Fruit fly (Drosophila melanogaster) S2 (cell line): ENCODE measurements around the gene MED25.

Experiments
- CG8478 ChIP-seq: fragments of >200 bp; optimal IDR thresholded peaks from 2 replicates; lab custom pipeline; 2018
- CTCF ChIP-seq, 2 experiments: fragments of >200 bp; optimal IDR thresholded peaks; 2 replicates each; lab custom pipeline; 2018

MED25 gene

DNA sequence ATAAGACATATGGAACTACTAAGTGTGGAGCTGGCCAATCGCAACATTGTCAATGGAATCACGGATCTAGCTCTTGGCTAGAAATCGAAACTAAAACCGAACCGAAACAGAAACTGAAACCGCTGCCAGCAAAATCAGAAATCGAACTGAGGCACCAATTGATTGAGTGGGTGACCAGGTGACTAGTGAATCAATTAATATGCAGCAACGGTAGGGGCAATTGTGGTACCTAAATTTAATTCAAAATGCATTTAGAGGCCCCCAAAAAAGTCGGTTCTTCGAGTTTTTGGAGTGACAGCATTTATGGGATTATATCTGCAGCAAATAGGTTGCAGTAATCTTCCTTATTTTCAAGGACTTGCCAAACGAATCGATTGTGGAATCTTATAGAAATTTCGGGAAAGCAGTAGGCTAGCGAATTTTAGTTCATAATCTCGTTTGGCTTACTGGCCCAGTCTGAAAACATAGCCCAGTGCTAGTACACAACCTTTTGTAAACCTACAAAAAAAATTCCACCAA lies 4.7 kb downstream of the MED25 start, which contains the start of the genes CG17190 and CG4836:
CG17190 (minus strand) TSS at position 101 of the 519 bp plus-strand sequence.
CG4836 (plus strand) TSS at position 469 of the 519 bp plus-strand sequence.
- no peak for TF ChIP-seq CG8478 (lab: Kevin White, UChicago)
- no peak for TF ChIP-seq CTCF (optimal IDR thresholded peaks at IDR 0.05; lab: Kevin White, UChicago)

DNA sequence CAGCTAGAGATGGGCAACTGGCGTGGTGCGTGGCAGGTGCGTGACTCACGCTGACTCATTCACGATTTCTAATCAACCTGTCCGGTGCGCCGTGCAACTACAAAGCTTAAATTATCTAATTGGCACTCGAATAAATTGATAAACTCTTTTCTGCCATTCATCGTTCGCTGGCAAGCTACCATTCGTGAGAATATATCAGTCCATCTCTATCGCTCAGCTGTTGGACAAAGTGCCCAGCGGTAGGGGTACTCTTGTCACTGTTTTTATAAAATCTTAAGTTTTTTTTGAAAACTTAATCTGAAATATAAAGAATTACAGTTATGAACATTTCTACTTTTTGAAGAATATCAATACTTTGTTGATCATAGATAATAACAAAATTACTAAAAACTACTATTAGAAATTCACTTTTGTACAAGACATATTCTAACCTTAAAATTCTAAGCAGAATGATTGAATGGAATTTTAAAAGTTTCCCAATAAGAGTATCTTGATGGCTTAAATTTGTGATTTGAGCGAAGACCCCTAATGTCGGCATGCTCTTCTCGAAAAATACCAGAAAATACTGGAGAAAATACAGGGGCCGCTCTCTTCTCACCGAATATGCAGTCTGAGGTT lies 12.5 kb downstream of the MED25 start, which contains the start of the genes PIG-L and psidin:
PIG-L (minus strand) TSS at position 187 of the 618 bp plus-strand sequence.
psidin (plus strand) TSS at position 553 of the 618 bp plus-strand sequence.
- no peak for TF ChIP-seq CG8478 (lab: Kevin White, UChicago)
- no peak for TF ChIP-seq CTCF (optimal IDR thresholded peaks at IDR 0.05; lab: Kevin White, UChicago)

dm6 chr3R:20027841-20028240 lies 19.1 kb downstream of the MED25 start, which contains the start of the genes CG4424 and CG4854:
Gene CG4424 (minus strand): TSS chr3R:20028040.
Gene CG4854 (plus strand): TSS chr3R:20028058.
- TF ChIP-seq CG8478 (lab: Kevin White, UChicago) (no peak), CTCF (optimal IDR thresholded peaks at IDR 0.05; lab: Kevin White, UChicago) (no peak)

DNA sequence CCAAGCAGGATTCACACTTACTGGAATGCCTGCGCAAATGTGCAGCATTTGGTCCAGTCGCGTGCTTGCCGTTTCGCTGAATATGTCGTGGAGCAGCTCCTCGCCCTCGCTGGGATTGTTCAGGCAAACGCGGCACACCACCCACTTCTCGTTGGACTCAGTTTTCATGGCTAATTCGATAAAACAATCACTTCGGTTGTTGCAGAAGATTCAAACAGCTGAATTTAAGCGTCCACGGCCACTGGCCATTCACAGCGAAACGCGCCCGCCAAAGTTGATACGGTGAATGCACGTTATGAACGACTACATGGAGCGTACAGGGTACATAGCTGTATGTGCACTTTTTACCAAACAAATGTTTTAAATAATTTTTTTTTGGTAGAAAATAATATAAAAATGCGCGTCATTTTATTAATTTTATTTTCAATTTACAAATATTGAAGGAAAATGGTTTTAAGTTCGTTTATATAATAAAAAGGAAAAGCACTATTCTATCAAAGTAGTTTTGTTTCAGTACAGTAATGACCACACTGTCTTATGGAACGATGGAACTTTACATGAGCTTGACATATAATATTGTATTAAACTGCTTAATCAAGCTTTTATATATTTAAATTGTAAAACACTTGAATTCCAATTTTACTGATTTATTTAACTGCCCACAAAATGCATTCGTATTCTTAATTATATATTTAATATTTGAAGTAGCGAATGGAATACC lies 22.5 kb downstream of the MED25 start, which contains the start of gene trem:
trem (minus strand) TSS at position 267 of the 721 bp plus-strand sequence.
- TF ChIP-seq CTCF (optimal IDR thresholded peaks at IDR 0.05; lab: Kevin White, UChicago): no peak
- no peak for TF ChIP-seq CG8478 (lab: Kevin White, UChicago)

- no peak for TF ChIP-seq CTCF (optimal IDR thresholded peaks at IDR 0.05; lab: Kevin White, UChicago)
- no peak for TF ChIP-seq CG8478 (lab: Kevin White, UChicago)
Observed at dm6 chr3R:20031764-20032079, 23.0 kb downstream of the MED25 start, which contains the start of gene idc. Gene idc (plus strand): TSS chr3R:20031823.

- TF ChIP-seq CG8478 (lab: Kevin White, UChicago) (no peak), CTCF (optimal IDR thresholded peaks at IDR 0.05; lab: Kevin White, UChicago) (no peak)
Observed at dm6 chr3R:20035887-20036286, 27.1 kb downstream of the MED25 start, which contains the start of gene Regnase-1. Gene Regnase-1 (minus strand): TSS chr3R:20036056.

- TF ChIP-seq CTCF (optimal IDR thresholded peaks at IDR 0.05; lab: Kevin White, UChicago): no peak
- no peak for TF ChIP-seq CG8478 (lab: Kevin White, UChicago)
Observed at dm6 chr3R:20042457-20042856, 33.7 kb downstream of the MED25 start, which contains the start of the genes CG33934 and Indy-2. Gene CG33934 (plus strand): TSS chr3R:20042757. Gene Indy-2 (plus strand): TSS chr3R:20042757.

dm6 chr3R:20055809-20056208 lies 47.1 kb downstream of the MED25 start, which contains the start of gene CG17193:
Gene CG17193 (minus strand): TSS chr3R:20056097.
- TF ChIP-seq CG8478 (lab: Kevin White, UChicago): no peak
- no peak for TF ChIP-seq CTCF (optimal IDR thresholded peaks at IDR 0.05; lab: Kevin White, UChicago)

DNA sequence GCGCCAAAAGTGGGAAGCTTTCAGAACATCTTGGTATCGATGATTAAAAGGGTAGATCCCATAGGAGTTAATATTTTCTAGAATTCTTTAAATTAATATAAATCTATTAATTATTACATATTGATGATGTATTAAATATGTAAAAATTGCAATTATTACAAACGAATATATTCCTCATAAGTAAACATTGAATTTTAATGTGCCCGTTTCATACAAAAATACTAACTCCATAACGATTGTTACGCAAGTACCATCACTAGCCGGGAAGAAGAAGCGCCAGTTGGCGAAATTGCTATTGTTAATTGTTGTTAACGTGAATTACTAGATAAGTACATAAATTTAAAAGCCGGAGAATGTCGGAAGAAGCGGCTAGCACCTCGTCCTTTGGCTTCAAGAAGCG lies 48.8 kb downstream of the MED25 start, which contains the start of gene mdlc:
mdlc (plus strand) TSS at position 248 of the 400 bp plus-strand sequence.
- TF ChIP-seq CG8478 (lab: Kevin White, UChicago) (no peak), CTCF (optimal IDR thresholded peaks at IDR 0.05; lab: Kevin White, UChicago) (peak in 1 of 2 experiments; percentile 14)

DNA sequence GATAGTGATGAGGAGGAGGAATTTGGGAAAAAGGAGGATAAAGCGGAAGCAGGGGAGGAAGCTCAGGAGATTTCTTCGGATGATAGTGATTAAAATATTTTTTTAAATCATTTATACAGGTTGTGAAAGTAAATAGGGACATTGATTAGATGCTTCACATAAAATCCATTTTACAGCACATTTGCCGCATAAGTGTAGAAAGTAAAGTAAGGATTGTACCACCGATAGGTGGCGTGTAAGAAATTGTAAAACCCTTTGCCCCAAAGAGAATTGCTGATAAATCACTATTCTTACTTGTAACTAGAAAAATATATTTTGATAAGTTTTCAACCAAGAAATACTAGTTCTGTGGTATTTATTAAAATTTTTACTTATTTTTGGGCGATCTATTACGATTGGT lies 50.2 kb downstream of the MED25 start:
- peak; percentile 76 to 88 for TF ChIP-seq CTCF (optimal IDR thresholded peaks at IDR 0.05; lab: Kevin White, UChicago)
- no peak for TF ChIP-seq CG8478 (lab: Kevin White, UChicago)

DNA sequence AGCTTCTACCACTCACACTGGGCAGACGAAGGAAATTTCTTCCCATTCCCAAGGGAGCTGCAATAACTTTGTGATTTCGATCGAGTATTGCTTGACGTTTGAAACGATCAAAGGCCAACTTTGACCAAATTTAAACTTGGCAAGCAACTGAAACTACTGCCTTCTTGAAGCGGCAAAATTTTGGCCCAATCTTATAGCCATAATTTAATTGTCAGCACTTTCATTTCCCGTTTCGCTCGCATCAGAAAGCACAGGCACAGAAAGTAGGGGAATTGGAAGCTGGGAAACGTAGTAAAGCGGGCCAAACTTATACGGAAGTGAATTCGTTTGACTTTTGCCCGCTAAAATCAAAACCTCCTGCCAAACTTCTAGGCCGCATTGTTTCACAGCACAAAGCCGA lies 50.9 kb downstream of the MED25 start, which contains the start of gene CG4390:
CG4390 (minus strand) TSS at position 101 of the 400 bp plus-strand sequence.
- TF ChIP-seq CG8478 (lab: Kevin White, UChicago) (no peak), CTCF (optimal IDR thresholded peaks at IDR 0.05; lab: Kevin White, UChicago) (no peak)
